Worm (Caenorhabditis elegans): ENCODE data around the gene C02G6.2.

DNA sequence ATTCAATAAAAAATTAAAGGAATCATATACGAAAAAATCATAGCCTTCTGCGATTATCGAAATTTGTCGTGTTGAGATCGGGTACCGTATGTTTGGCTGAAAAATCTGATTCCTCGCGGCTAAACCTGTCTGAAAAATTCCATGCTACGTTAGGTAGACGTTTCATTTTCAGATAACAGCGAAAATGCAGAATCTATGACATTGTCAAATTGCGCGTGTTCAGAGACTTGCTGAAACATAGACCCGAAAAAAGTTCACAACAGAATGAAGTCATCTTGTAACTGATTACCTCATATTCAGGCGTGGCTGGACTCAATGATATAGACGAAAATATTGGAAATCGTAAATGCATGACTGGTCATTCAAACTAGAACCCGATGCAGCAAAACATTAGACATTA is 38.3 kb upstream of the C02G6.2 start, which contains the start of gene srh-76:
- no peak for TF ChIP-seq pha-4 (tag; optimal IDR thresholded peaks at IDR 0.05)
- no peak for TF ChIP-seq snpc-1.3 (tag; optimal IDR thresholded peaks at IDR 0.05; ENCODE audit: insufficient read depth)
- TF ChIP-seq madf-8 (GFP tag; conservative IDR thresholded peaks at IDR 0.05), result no peak
- no peak for TF ChIP-seq ztf-22 (GFP tag; optimal IDR thresholded peaks at IDR 0.05)
- no peak for TF ChIP-seq unc-62 (GFP tag; optimal IDR thresholded peaks at IDR 0.05)
- no peak for TF ChIP-seq ama-1 (optimal IDR thresholded peaks at IDR 0.05)
- TF ChIP-seq ama-1 (GFP tag; optimal IDR thresholded peaks at IDR 0.05), result no peak
- TF ChIP-seq ets-4 (GFP tag; optimal IDR thresholded peaks at IDR 0.05), result no peak
- TF ChIP-seq B0019.2 (GFP tag; conservative IDR thresholded peaks at IDR 0.05), result no peak
- TF ChIP-seq snpc-4 (GFP tag; optimal IDR thresholded peaks at IDR 0.05), result no peak
- no peak for TF ChIP-seq snpc-4 (tag; optimal IDR thresholded peaks at IDR 0.05)
- no peak for TF ChIP-seq Y79H2A.3 (GFP tag; conservative IDR thresholded peaks at IDR 0.05)
- no peak for TF ChIP-seq madf-6 (GFP tag; IDR thresholded peaks at IDR 0.05)
- TF ChIP-seq efl-1 (GFP tag; optimal IDR thresholded peaks at IDR 0.05), result no peak
- TF ChIP-seq him-1 (tag; optimal IDR thresholded peaks at IDR 0.05), result no peak
- no peak for TF ChIP-seq hlh-12 (tag; optimal IDR thresholded peaks at IDR 0.05)

Measured in whole organism, young adult.